Worm (Caenorhabditis elegans) whole organism, L4/young adult: Measurements from ENCODE around the gene clc-32.

Source experiments
- W03F9.2 ChIP-seq: fragments of 150-350 bp; optimal IDR thresholded peaks from 2 replicates; lab custom pipeline; 2014; ENCODE audit warnings: missing biosample characterization, missing genetic modification characterization
- dao-5 ChIP-seq: sonication (generic microtip); optimal IDR thresholded peaks from 2 replicates; lab custom pipeline; 2016; ENCODE audit warnings: missing genotype, missing genetic modification characterization, moderate library complexity, missing compliant biosample characterization
- him-1 ChIP-seq: sonication (generic microtip); optimal IDR thresholded peaks from 2 replicates; lab custom pipeline; 2016; ENCODE audit warnings: missing genotype, missing genetic modification reagents, missing genetic modification characterization, missing compliant biosample characterization

ce11 chrV:16145009-16145408, 4.0 kb upstream of the clc-32 start:
- TF ChIP-seq W03F9.2 (tag; lab: Kevin White, UChicago) (no peak), dao-5 (tag; lab: Kevin White, UChicago) (no peak), him-1 (tag; lab: Kevin White, UChicago) (no peak)
